Worm (Caenorhabditis elegans): Measurements from ENCODE around the gene bath-2.

DNA sequence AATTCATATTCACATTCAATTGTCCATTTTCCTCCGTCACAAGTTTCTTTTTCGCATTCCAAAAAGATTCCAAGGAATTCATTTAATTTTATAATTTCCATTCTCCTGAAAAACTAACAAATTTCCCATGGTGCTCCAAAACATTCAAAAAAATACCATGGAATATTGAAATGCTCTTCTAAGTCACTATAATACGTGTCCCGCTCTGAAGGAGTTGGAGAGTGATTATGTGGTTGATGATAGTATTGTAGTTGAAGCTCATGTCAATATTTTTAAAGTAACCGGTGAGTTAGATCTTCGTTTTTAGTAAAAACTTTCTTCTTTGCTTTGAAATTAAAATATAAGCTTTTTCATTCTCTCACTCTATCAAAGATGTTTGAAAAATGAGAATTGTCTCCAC lies 31.9 kb downstream of the bath-2 start, which contains the start of gene math-9:
- no peak for TF ChIP-seq lin-29 (GFP tag; IDR thresholded peaks at IDR 0.05)
- TF ChIP-seq daf-19 (GFP tag; conservative IDR thresholded peaks at IDR 0.05), result no peak
- TF ChIP-seq ama-1 (optimal IDR thresholded peaks at IDR 0.05), result no peak

All from whole organism, L4 larva.